Fruit fly (Drosophila melanogaster): ENCODE results near the gene CG7294.
A peak's percentile ranks its signal among the peaks of the same experiment; 100 is the strongest.

CG7294 gene

dm6 chr2L:10732343-10732808, 43.3 kb upstream of the CG7294 start, which contains the start of the genes EMC3 and Dpy-30L1 (continued):
- TF ChIP-seq tai (GFP tag; optimal IDR thresholded peaks at IDR 0.05) (no peak), Sp1 (GFP tag; optimal IDR thresholded peaks at IDR 0.05) (no peak), CG32264 (GFP tag; optimal IDR thresholded peaks at IDR 0.05) (no peak)

DNA sequence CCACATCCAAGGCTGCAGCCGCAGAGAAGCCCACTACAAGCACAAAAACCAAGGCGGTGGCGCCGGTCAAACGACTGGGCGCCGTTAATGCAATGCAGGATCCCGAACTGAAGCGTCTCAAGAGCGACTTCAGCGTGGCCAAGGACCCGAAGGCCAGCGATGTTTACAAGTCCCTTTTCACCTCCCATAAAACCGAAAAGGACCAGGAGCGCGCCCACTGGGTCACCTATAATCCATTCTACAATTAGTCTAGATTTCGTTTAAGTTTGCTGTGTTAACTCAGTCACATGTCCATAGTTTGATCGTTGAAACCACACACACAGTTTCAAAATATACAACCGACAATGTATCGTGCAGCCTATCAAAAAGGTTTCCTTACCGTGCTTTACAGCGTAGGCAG, 40.9 kb upstream of the CG7294 start, which contains the start of gene CG17118:
Gene CG17118 (plus strand): TSS at position 301 of the 400 bp plus-strand sequence.
- TF ChIP-seq fru (GFP tag; optimal IDR thresholded peaks at IDR 0.05) (no peak), tai (GFP tag; optimal IDR thresholded peaks at IDR 0.05) (no peak), pan (optimal IDR thresholded peaks at IDR 0.05) (no peak), rgr (GFP tag; optimal IDR thresholded peaks at IDR 0.05) (no peak), woc (GFP tag; optimal IDR thresholded peaks at IDR 0.05) (no peak), psq (GFP tag; optimal IDR thresholded peaks at IDR 0.05) (no peak), brk (GFP tag; optimal IDR thresholded peaks at IDR 0.05) (no peak), Sp1 (GFP tag; optimal IDR thresholded peaks at IDR 0.05) (no peak), CG9705 (GFP tag; optimal IDR thresholded peaks at IDR 0.05) (no peak), br (GFP tag; optimal IDR thresholded peaks at IDR 0.05) (no peak), lola (GFP tag; optimal IDR thresholded peaks at IDR 0.05) (no peak), CrebA (GFP tag; optimal IDR thresholded peaks at IDR 0.05; ENCODE audit: borderline replicate concordance) (no peak), sage (GFP tag; optimal IDR thresholded peaks at IDR 0.05) (no peak), CG32264 (GFP tag; optimal IDR thresholded peaks at IDR 0.05) (no peak), GATAd (GFP tag; optimal IDR thresholded peaks at IDR 0.05) (no peak), OdsH (GFP tag; optimal IDR thresholded peaks at IDR 0.05) (no peak)

dm6 chr2L:10728751-10729150, 39.7 kb upstream of the CG7294 start, which contains the start of gene CG6443:
Gene CG6443 (plus strand): TSS chr2L:10728978.
- TF ChIP-seq fru (GFP tag; optimal IDR thresholded peaks at IDR 0.05) = no peak
- peak; percentile 50 for TF ChIP-seq sage (GFP tag; optimal IDR thresholded peaks at IDR 0.05)

- no peak for TF ChIP-seq jim (GFP tag; optimal IDR thresholded peaks at IDR 0.05)
- TF ChIP-seq CG9705 (GFP tag; optimal IDR thresholded peaks at IDR 0.05) = no peak
Observed at dm6 chr2L:10723903-10724302, 34.8 kb upstream of the CG7294 start, which contains the start of gene CG6431. Gene CG6431 (plus strand): TSS chr2L:10724203.

DNA sequence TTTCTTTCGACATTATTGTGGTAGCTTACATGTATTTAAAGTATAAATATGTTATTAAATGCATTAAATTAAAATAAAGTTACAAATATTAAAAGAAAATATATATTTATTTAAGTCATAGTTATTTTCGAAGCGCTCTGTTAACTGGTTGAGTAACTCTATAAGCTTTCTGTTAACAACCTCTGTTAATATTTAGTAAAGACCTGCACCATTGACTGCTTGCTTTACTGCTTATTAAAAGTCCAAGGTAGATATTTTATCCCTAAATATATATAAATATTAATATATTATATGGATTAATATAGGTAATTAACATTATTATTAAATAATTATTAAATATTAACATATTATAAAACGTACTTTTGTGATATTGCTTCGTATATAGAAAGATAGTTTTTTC, 32.5 kb upstream of the CG7294 start:
- TF ChIP-seq jim (GFP tag; optimal IDR thresholded peaks at IDR 0.05) = no peak
- TF ChIP-seq Hnf4 (GFP tag; optimal IDR thresholded peaks at IDR 0.05) = no peak
- TF ChIP-seq Abd-B (GFP tag; optimal IDR thresholded peaks at IDR 0.05) = no peak
- TF ChIP-seq fru (GFP tag; optimal IDR thresholded peaks at IDR 0.05) = no peak
- TF ChIP-seq tai (GFP tag; optimal IDR thresholded peaks at IDR 0.05) = no peak
- TF ChIP-seq lola (GFP tag; optimal IDR thresholded peaks at IDR 0.05) = no peak
- TF ChIP-seq usp (GFP tag; optimal IDR thresholded peaks at IDR 0.05) = no peak
- no peak for TF ChIP-seq Rel (GFP tag; optimal IDR thresholded peaks at IDR 0.05)
- TF ChIP-seq Rel (tag; optimal IDR thresholded peaks at IDR 0.05) = no peak

dm6 chr2L:10711221-10711620, 22.1 kb upstream of the CG7294 start:
- no peak for TF ChIP-seq psq (GFP tag; optimal IDR thresholded peaks at IDR 0.05)
- no peak for TF ChIP-seq N (GFP tag; optimal IDR thresholded peaks at IDR 0.05)
- no peak for TF ChIP-seq fru (GFP tag; optimal IDR thresholded peaks at IDR 0.05)
- TF ChIP-seq Vsx2 (GFP tag; optimal IDR thresholded peaks at IDR 0.05; ENCODE audit: partially characterized antibody) = no peak
- TF ChIP-seq woc (GFP tag; optimal IDR thresholded peaks at IDR 0.05) = no peak
- TF ChIP-seq Mio (GFP tag; optimal IDR thresholded peaks at IDR 0.05) = no peak
- no peak for TF ChIP-seq CrebA (GFP tag; optimal IDR thresholded peaks at IDR 0.05; ENCODE audit: borderline replicate concordance)
- TF ChIP-seq Jra (GFP tag; optimal IDR thresholded peaks at IDR 0.05) = no peak
- TF ChIP-seq dmrt93B (GFP tag; optimal IDR thresholded peaks at IDR 0.05) = no peak
- no peak for TF ChIP-seq CG9705 (GFP tag; optimal IDR thresholded peaks at IDR 0.05)

DNA sequence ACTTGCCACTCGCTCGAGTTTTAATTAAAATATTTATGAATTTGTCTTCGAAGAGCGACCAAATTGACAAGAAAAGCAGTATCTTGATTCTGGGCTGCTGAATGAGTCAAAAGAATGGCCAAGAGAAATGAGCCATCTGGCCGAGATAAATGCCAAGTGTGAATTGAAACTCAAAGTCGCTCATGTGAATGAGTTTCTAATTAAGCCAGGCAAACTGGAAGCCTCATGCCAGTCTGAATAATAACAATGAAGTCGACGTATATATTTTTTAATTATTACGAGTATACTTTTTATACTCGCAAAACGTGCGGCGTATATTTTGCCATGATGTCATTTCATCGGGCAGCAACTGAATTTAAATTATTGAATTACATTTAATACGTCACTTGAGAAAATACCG, 20.3 kb upstream of the CG7294 start, which contains the start of gene Lip2:
Gene Lip2 (minus strand): TSS at position 101 of the 400 bp plus-strand sequence.
- no peak for TF ChIP-seq OdsH (GFP tag; optimal IDR thresholded peaks at IDR 0.05)

Data from whole organism, wandering third instar larva.